Fruit fly (Drosophila melanogaster) Kc167 (cell line): ENCODE results near the gene RpL37A.

Experiments
- Sin3A ChIP-seq: fragments of >200 bp; optimal IDR thresholded peaks from 2 replicates; lab custom pipeline; 2018; ENCODE audit warnings: missing external identifiers
- h ChIP-seq: fragments of >200 bp; optimal IDR thresholded peaks from 3 replicates; lab custom pipeline; 2018; ENCODE audit warnings: missing external identifiers
- psq ChIP-seq: fragments of >200 bp; optimal IDR thresholded peaks from 2 replicates; lab custom pipeline; 2017; ENCODE audit warnings: missing external identifiers
- ttk ChIP-seq: sonication (Bioruptor generic); optimal IDR thresholded peaks from 2 replicates; lab custom pipeline; 2017; ENCODE audit warnings: missing external identifiers

DNA sequence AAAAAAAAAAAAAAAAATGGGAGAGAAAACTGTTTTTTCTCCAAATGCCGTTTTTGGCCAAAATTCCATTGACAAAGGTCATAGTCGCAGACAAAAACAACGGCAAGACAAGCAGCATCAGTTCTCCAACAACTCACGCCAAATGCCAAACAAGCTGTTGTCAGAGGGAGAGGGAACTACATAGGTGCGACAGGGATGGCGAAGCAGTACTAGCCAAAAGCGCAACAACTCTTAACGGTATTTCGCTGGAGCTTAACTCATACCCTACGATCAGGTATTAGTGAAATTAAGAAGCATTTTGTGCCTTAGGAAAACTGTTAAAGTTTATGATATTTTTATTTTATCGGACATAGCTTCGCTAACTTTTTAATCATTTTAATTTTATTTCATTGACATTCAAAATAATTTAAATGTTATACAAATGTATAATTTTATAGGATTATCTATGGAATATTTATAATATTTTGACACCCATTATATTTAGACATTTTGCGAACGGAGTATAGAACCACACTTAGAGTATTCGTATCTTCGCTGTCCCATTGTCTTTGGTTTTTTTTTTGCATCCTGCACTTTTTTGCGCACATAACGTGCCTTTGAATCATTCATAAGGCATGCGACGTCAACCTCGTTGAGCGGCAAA lies 9.6 kb downstream of the RpL37A start:
- TF ChIP-seq h (lab: Kevin White, UChicago) (no peak), psq (no peak), ttk (lab: Kevin White, UChicago) (no peak), Sin3A (lab: Kevin White, UChicago) (no peak)
